Worm (Caenorhabditis elegans) whole organism, L4 larva: ENCODE data around the gene twk-14.

Source experiments
- T20F7.1 ChIP-seq: fragments of 200-800 bp; sonication (Bioruptor generic); optimal IDR thresholded peaks from 2 replicates; lab custom pipeline; 2018; ENCODE audit warnings: mild to moderate bottlenecking, missing genetic modification characterization, missing compliant biosample characterization
- nhr-10 ChIP-seq: fragments of 150-350 bp; optimal IDR thresholded peaks from 2 replicates; lab custom pipeline; 2014; ENCODE audit warnings: missing biosample characterization, missing genetic modification characterization

ce11 chrV:12351842-12352241, 43.7 kb downstream of the twk-14 start:
- TF ChIP-seq nhr-10: no peak
- no peak for TF ChIP-seq T20F7.1 (GFP tag; lab: Kevin White, UChicago)
